Worm (Caenorhabditis elegans) whole organism, L3 larva: ENCODE data around the gene nprl-3.

ENCODE experiments used
- R02D3.7 ChIP-seq: fragments of 150-350 bp; optimal IDR thresholded peaks from 2 replicates; lab custom pipeline; 2014; ENCODE audit warnings: missing biosample characterization, missing genetic modification characterization
- ZK546.5 ChIP-seq: sonication (generic microtip); optimal IDR thresholded peaks from 2 replicates; lab custom pipeline; 2017; ENCODE audit warnings: missing biosample characterization, missing genetic modification characterization
- aly-2 ChIP-seq: fragments of 150-350 bp; optimal IDR thresholded peaks from 2 replicates; lab custom pipeline; 2014; ENCODE audit warnings: missing biosample characterization, missing genetic modification characterization
- ama-1 ChIP-seq: fragments of 150-350 bp; optimal IDR thresholded peaks from 2 replicates; lab custom pipeline; 2018
- ceh-16 ChIP-seq: sonication (generic microtip); optimal IDR thresholded peaks from 2 replicates; lab custom pipeline; 2017; ENCODE audit warnings: missing biosample characterization, missing genetic modification characterization
- ceh-28 ChIP-seq: fragments of 150-350 bp; optimal IDR thresholded peaks from 2 replicates; lab custom pipeline; 2014; ENCODE audit warnings: missing biosample characterization, missing genetic modification reagents, missing genetic modification characterization
- egl-27 ChIP-seq: sonication (generic microtip); optimal IDR thresholded peaks from 4 replicates; lab custom pipeline; 2017; ENCODE audit warnings: missing biosample characterization, missing genetic modification reagents, missing genetic modification characterization
- egl-5 ChIP-seq: fragments of 150-350 bp; optimal IDR thresholded peaks from 2 replicates; lab custom pipeline; 2017; ENCODE audit warnings: missing biosample characterization, missing genetic modification reagents, missing genetic modification characterization, inconsistent platforms
- elt-1 ChIP-seq: fragments of 150-350 bp; optimal IDR thresholded peaks from 2 replicates; lab custom pipeline; 2014; ENCODE audit warnings: missing biosample characterization, missing genetic modification characterization
- elt-2 ChIP-seq: sonication (generic microtip); optimal IDR thresholded peaks from 2 replicates; lab custom pipeline; 2016; ENCODE audit warnings: missing genetic modification reagents, mild to moderate bottlenecking, missing genetic modification characterization, missing compliant biosample characterization
- elt-3 ChIP-seq, 3 experiments: fragments of 150-350 bp in 1 of 3; sonication (generic microtip) in 2 of 3; optimal IDR thresholded peaks; 2 replicates in 2 of 3; 4 replicates in 1 of 3; lab custom pipeline; 2014 to 2017; ENCODE audit warnings: missing biosample characterization in 3 of 3, missing genetic modification characterization in 3 of 3
- eor-1 ChIP-seq, 2 experiments: fragments of 150-350 bp; optimal IDR thresholded peaks; 2 replicates each; lab custom pipeline; 2014 to 2018; ENCODE audit warnings: missing biosample characterization in 2 of 2, missing genetic modification characterization in 2 of 2
- fkh-10 ChIP-seq: sonication (generic microtip); optimal IDR thresholded peaks from 2 replicates; lab custom pipeline; 2017; ENCODE audit warnings: missing biosample characterization, missing genetic modification reagents, missing genetic modification characterization
- fos-1 ChIP-seq: fragments of 150-350 bp; optimal IDR thresholded peaks from 2 replicates; lab custom pipeline; 2014; ENCODE audit warnings: missing biosample characterization, missing genetic modification characterization
- lin-15B ChIP-seq: fragments of 150-350 bp; optimal IDR thresholded peaks from 2 replicates; lab custom pipeline; 2014; ENCODE audit warnings: missing biosample characterization, missing genetic modification characterization
- lin-39 ChIP-seq: fragments of 150-350 bp; optimal IDR thresholded peaks from 2 replicates; lab custom pipeline; 2018; ENCODE audit warnings: missing biosample characterization, missing genetic modification reagents, missing genetic modification characterization
- lsy-12 ChIP-seq: sonication (generic microtip); optimal IDR thresholded peaks from 2 replicates; lab custom pipeline; 2016; ENCODE audit warnings: mild to moderate bottlenecking, missing genetic modification characterization, missing compliant biosample characterization
- mdl-1 ChIP-seq: fragments of 150-350 bp; optimal IDR thresholded peaks from 2 replicates; lab custom pipeline; 2014; ENCODE audit warnings: missing biosample characterization, missing genetic modification characterization
- mml-1 ChIP-seq: fragments of 150-350 bp; sonication (generic microtip); optimal IDR thresholded peaks from 3 replicates; lab custom pipeline; 2014; ENCODE audit warnings: missing biosample characterization, missing genetic modification characterization
- nhr-11 ChIP-seq: fragments of 150-350 bp; optimal IDR thresholded peaks from 2 replicates; lab custom pipeline; 2014; ENCODE audit warnings: missing biosample characterization, missing genetic modification characterization
- nhr-23 ChIP-seq: fragments of 150-350 bp; optimal IDR thresholded peaks from 2 replicates; lab custom pipeline; 2014; ENCODE audit warnings: missing biosample characterization, missing genetic modification reagents, missing genetic modification characterization
- nhr-237 ChIP-seq: fragments of 150-350 bp; optimal IDR thresholded peaks from 2 replicates; lab custom pipeline; 2014; ENCODE audit warnings: missing biosample characterization, missing genetic modification characterization
- nhr-25 ChIP-seq: sonication (generic microtip); optimal IDR thresholded peaks from 2 replicates; lab custom pipeline; 2017; ENCODE audit warnings: missing biosample characterization, missing genetic modification characterization
- nhr-28 ChIP-seq: fragments of 150-350 bp; optimal IDR thresholded peaks from 2 replicates; lab custom pipeline; 2014; ENCODE audit warnings: missing biosample characterization, missing genetic modification characterization
- nhr-43 ChIP-seq: sonication (generic microtip); optimal IDR thresholded peaks from 2 replicates; lab custom pipeline; 2016; ENCODE audit warnings: mild to moderate bottlenecking, missing genetic modification characterization, missing compliant biosample characterization; ENCODE audit not compliant: poor library complexity, severe bottlenecking
- pha-4 ChIP-seq: fragments of 150-350 bp; optimal IDR thresholded peaks from 2 replicates; lab custom pipeline; 2014; ENCODE audit warnings: missing biosample characterization, missing genetic modification reagents, missing genetic modification characterization
- unc-39 ChIP-seq: sonication (generic microtip); optimal IDR thresholded peaks from 4 replicates; lab custom pipeline; 2017; ENCODE audit warnings: missing biosample characterization, missing genetic modification characterization
- unc-62 ChIP-seq: fragments of 150-350 bp; sonication (generic microtip); optimal IDR thresholded peaks from 4 replicates; lab custom pipeline; 2014; ENCODE audit warnings: missing biosample characterization, missing genetic modification reagents, missing genetic modification characterization
- zag-1 ChIP-seq: fragments of 150-350 bp; optimal IDR thresholded peaks from 2 replicates; lab custom pipeline; 2014; ENCODE audit warnings: missing biosample characterization, missing genetic modification characterization

Gene nprl-3

DNA sequence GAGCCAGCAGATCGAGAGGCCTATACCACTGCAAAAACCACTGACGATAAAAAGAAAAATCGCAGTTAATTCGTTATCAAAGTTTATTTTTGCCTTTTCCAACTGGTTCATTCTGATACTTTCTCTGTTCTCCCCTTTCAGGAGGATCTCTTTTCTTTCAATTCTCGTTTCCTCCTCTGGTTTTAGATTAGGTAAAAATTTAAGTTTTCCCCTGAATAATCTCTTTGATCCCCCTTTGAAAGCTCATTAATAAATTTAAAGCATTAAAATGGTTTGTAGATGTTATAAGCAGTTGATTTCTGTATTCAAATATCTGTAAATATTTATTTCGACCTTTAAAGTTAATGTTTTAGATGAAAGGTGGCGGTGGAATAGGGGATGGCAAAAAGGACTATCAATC lies 6.1 kb upstream of the nprl-3 start, which contains the start of gene K07H8.2:
Gene K07H8.2 (plus strand): TSS at position 301 of the 400 bp plus-strand sequence.
- no peak for TF ChIP-seq nhr-23 (tag; lab: Kevin White, UChicago)
- no peak for TF ChIP-seq ama-1 (lab: Kevin White, UChicago)
- no peak for TF ChIP-seq pha-4 (tag; lab: Kevin White, UChicago)
- no peak for TF ChIP-seq mml-1 (tag; lab: Kevin White, UChicago)
- TF ChIP-seq elt-2 (tag; lab: Kevin White, UChicago), result no peak
- TF ChIP-seq egl-27 (tag; lab: Kevin White, UChicago), result no peak
- TF ChIP-seq elt-1 (tag; lab: Kevin White, UChicago), result no peak
- TF ChIP-seq ZK546.5 (tag; lab: Kevin White, UChicago), result no peak
- no peak for TF ChIP-seq mdl-1 (tag; lab: Kevin White, UChicago)
- no peak for TF ChIP-seq lsy-12 (tag; lab: Kevin White, UChicago)
- no peak for TF ChIP-seq nhr-11 (tag; lab: Kevin White, UChicago)

DNA sequence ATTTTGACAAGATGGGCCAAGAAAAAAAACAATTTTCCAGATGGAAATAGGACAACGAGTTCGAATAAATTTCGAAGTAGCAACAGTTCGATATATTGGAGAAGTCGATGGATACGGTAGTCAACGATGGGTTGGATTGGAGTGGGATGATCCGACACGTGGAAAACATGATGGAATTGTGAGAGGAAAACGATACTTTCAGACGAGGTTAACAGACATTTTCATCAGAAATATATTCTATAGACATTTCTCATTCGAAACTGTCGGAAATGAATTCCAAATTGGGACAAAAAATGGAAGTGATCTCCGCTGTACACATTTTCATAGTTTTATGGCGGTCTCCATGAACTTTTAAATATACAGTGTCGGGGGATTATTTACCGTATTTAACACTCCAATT lies 2.6 kb upstream of the nprl-3 start, which contains the start of gene tbce-1:
Gene tbce-1 (plus strand): TSS at position 41 of the 400 bp plus-strand sequence.
- peak; percentile 18 for TF ChIP-seq ama-1 (lab: Kevin White, UChicago)
- TF ChIP-seq unc-62 (GFP tag; lab: Kevin White, UChicago), result no peak

DNA sequence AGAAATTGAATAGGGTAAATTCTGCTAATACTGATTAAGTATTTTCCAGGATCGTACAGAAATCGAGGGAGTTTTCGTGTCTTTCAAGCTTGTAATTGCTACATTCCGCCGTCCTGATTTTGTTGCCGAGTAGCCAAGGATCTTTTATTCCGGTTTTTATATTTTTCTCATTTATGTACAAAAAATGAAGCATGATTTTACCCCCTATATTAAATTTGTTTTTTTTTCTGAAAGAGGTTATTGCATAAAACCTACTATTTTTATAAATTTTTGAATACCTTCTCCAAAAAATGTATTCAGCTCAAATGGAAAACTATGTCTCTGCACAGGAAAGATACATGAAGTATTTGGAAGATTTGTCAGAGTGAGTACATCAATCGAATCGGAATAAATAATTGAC lies 2.3 kb downstream of the nprl-3 start, which contains the start of gene F35H10.6:
Gene F35H10.6 (plus strand): TSS at position 301 of the 400 bp plus-strand sequence.
- TF ChIP-seq ceh-28 (tag; lab: Kevin White, UChicago), result no peak
- no peak for TF ChIP-seq mdl-1 (tag; lab: Kevin White, UChicago)
- TF ChIP-seq ceh-16, result no peak
- no peak for TF ChIP-seq eor-1 (tag; optimal IDR thresholded peaks at IDR 0.05; lab: Kevin White, UChicago)
- no peak for TF ChIP-seq nhr-28
- TF ChIP-seq fos-1 (tag; lab: Kevin White, UChicago), result no peak
- TF ChIP-seq R02D3.7 (tag; lab: Kevin White, UChicago), result no peak
- no peak for TF ChIP-seq nhr-237 (tag; lab: Kevin White, UChicago)

- TF ChIP-seq pha-4 (tag; lab: Kevin White, UChicago), result no peak
- TF ChIP-seq, all 47 proteins: peak for 0
Measured at ce11 chrIV:8300468-8300867, 3.2 kb downstream of the nprl-3 start, which contains the start of gene F35H10.5. F35H10.5 (plus strand) TSS chrIV:8300768.

- TF ChIP-seq aly-2 (tag; lab: Kevin White, UChicago) (no peak), elt-3 (tag; optimal IDR thresholded peaks at IDR 0.05; lab: Kevin White, UChicago) (peak in 1 of 3 experiments; percentile 9), nhr-23 (tag; lab: Kevin White, UChicago) (peak; percentile 16), nhr-25 (peak; percentile 71), nhr-43 (tag; lab: Kevin White, UChicago) (peak; percentile 10)
Measured at ce11 chrIV:8301925-8302324, 4.6 kb downstream of the nprl-3 start.

DNA sequence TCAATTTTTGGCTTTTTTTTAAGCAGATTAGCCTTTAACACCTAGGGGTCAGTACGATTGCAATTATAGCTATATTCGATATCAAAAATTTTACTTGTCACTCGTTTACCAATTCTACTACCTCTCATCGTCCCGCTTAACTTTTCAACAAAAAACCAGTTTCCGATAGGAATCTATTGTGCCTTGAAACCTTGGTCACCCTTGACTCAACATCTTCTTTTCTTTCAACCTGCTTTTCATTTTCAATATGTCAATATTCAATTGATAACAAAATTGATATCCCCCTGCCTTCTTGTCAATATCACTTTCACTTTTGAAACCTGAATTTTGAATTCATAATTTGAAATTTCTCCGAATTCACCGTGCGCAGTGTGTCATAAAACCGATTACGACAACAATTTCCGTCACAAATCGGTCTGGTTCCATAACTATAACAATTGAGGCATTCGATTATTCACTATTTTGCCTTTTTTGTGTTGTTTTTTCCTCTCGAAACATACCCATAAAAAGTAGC lies 5.4 kb downstream of the nprl-3 start:
- no peak for TF ChIP-seq fos-1 (tag; lab: Kevin White, UChicago)
- peak; percentile 52 for TF ChIP-seq nhr-25
- peak; percentile 8 for TF ChIP-seq elt-1 (tag; lab: Kevin White, UChicago)

DNA sequence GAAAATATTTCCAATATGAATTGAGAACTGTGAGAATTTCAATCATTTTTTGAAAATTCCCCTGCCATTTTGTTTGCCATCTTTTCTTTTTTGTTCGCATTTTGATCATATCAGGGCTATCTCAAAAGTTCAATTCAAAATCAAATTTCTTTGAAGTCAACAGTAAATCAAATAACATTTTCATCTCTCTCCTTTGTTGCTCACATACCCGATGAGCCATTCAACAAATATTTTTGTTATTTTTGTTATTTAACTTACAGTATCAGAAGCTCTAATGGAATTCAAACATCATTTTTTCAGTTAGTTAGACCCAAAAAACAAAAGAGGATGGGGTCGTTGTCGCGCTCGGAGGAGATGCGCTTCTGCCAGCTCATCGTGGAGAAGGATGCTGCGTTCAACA lies 6.4 kb downstream of the nprl-3 start, which contains the start of gene vha-5:
Gene vha-5 (plus strand): TSS at position 301 of the 400 bp plus-strand sequence.
- TF ChIP-seq pha-4 (tag; lab: Kevin White, UChicago) (peak; percentile 9), elt-1 (tag; lab: Kevin White, UChicago) (no peak)

DNA sequence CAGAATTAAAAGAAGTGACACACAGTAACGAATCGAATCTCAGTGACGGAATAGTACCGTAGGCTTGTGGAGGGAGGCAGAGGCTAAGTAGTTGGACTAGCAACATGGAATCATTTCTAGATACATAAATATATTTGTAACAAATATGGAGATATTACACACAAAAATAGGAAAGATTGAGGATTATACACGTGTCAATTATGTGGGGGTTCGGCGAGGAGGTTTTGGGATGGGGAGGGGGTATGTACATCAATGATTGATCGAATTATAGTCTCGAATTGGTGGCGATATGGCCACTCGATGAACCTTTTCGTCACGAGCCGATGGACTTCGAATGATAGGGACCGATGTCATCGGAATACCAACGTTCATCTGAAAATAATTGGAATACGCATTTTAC lies 10.1 kb downstream of the nprl-3 start:
- TF ChIP-seq elt-2 (tag; lab: Kevin White, UChicago), result no peak
- peak; percentile 37 for TF ChIP-seq nhr-43 (tag; lab: Kevin White, UChicago)

DNA sequence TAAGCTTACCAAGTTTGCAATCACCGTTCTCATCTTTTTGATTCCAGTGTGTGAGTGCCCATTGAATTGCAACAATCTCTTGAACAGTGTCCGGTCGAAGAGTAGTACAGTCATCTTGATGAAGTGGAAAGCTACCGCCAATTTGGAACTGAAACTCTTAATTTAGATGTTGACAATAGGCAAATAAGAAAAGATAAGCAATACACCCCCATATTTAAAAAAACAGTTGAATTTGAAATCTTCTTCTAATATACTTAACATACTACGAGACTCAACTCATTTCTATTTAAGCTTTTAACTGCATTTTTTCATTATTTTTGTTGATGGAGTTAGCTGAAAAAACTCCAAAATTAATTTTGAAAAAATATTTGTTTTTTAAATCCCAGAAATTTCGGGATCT lies 14.8 kb downstream of the nprl-3 start:
- no peak for TF ChIP-seq ceh-28 (tag; lab: Kevin White, UChicago)
- TF ChIP-seq fkh-10 (GFP tag; lab: Kevin White, UChicago), result no peak
- no peak for TF ChIP-seq unc-62 (GFP tag; lab: Kevin White, UChicago)
- TF ChIP-seq nhr-25, result no peak
- no peak for TF ChIP-seq elt-2 (tag; lab: Kevin White, UChicago)
- no peak for TF ChIP-seq lin-39 (tag; lab: Kevin White, UChicago)
- no peak for TF ChIP-seq lin-15B
- no peak for TF ChIP-seq unc-39 (tag; lab: Kevin White, UChicago)
- TF ChIP-seq mdl-1 (tag; lab: Kevin White, UChicago), result no peak
- no peak for TF ChIP-seq zag-1 (tag; lab: Kevin White, UChicago)
- no peak for TF ChIP-seq fos-1 (tag; lab: Kevin White, UChicago)
- no peak for TF ChIP-seq egl-5 (tag; lab: Kevin White, UChicago)
